Fruit fly (Drosophila melanogaster): Measurements from ENCODE around the gene CG18249.

- TF ChIP-seq toe (GFP tag; optimal IDR thresholded peaks at IDR 0.05) = no peak
- TF ChIP-seq Hr96 (GFP tag; optimal IDR thresholded peaks at IDR 0.05) = no peak
- TF ChIP-seq CG11617 (GFP tag; optimal IDR thresholded peaks at IDR 0.05) = no peak
- TF ChIP-seq kay (GFP tag; ENCODE audit: borderline replicate concordance) = no peak
- TF ChIP-seq tj (GFP tag; optimal IDR thresholded peaks at IDR 0.05) = no peak
- no peak for TF ChIP-seq bab1 (GFP tag; optimal IDR thresholded peaks at IDR 0.05)
- no peak for TF ChIP-seq CG7045 (GFP tag; optimal IDR thresholded peaks at IDR 0.05)
- TF ChIP-seq cic (GFP tag; optimal IDR thresholded peaks at IDR 0.05) = no peak
- TF ChIP-seq Clk (GFP tag; optimal IDR thresholded peaks at IDR 0.05) = no peak
- no peak for TF ChIP-seq CG33017 (tag; optimal IDR thresholded peaks at IDR 0.05)
Observed at dm6 chr3R:8224726-8225460, 4.9 kb downstream of the CG18249 start.
